Worm (Caenorhabditis elegans) whole organism, young adult: ENCODE measurements around the gene sdz-16.

ENCODE experiments used
- F10E7.11 ChIP-seq: sonication (generic microtip); optimal IDR thresholded peaks from 2 replicates; lab custom pipeline; 2017; ENCODE audit warnings: mild to moderate bottlenecking, missing genetic modification characterization, moderate library complexity, missing compliant biosample characterization
- F22D6.2 ChIP-seq: sonication (generic microtip); optimal IDR thresholded peaks from 2 replicates; lab custom pipeline; 2016; ENCODE audit warnings: mild to moderate bottlenecking, missing genetic modification characterization, missing compliant biosample characterization
- F23B12.7 ChIP-seq: sonication (generic microtip); optimal IDR thresholded peaks from 2 replicates; lab custom pipeline; 2017; ENCODE audit warnings: missing genetic modification characterization, mild to moderate bottlenecking, missing compliant biosample characterization, antibody characterized with exemption, moderate library complexity; ENCODE audit not compliant: insufficient read depth
- F37B4.10 ChIP-seq: fragments of 200-800 bp; sonication (Bioruptor generic); IDR thresholded peaks from 2 replicates; pipeline ENCODE4 v1.3.6; 2022; ENCODE audit warnings: missing genetic modification characterization, missing compliant biosample characterization
- aptf-2 ChIP-seq: fragments of 200-800 bp; sonication (Bioruptor generic); conservative IDR thresholded peaks from 2 replicates; pipeline ENCODE4 v1.3.6; 2022; ENCODE audit warnings: missing genetic modification reagents, missing genetic modification characterization, missing compliant biosample characterization
- attf-5 ChIP-seq: fragments of 200-800 bp; sonication (Bioruptor generic); optimal IDR thresholded peaks from 2 replicates; lab custom pipeline; 2018; ENCODE audit warnings: mild to moderate bottlenecking, missing genetic modification characterization, missing compliant biosample characterization
- cebp-1 ChIP-seq, 2 experiments: fragments of 200-800 bp in 1 of 2; sonication (Bioruptor generic) in 1 of 2; sonication (generic microtip) in 1 of 2; IDR thresholded peaks in 1 of 2; optimal IDR thresholded peaks in 1 of 2; 2 replicates each; pipeline versions ENCODE4 v1.3.6 to Lab custom; 2017 to 2022; ENCODE audit warnings: missing compliant biosample characterization in 2 of 2, missing genetic modification characterization in 2 of 2, mild to moderate bottlenecking in 1 of 2, missing genetic modification reagents in 1 of 2, moderate library complexity in 1 of 2
- efl-1 ChIP-seq: fragments of 150-350 bp; optimal IDR thresholded peaks from 2 replicates; lab custom pipeline; 2014; ENCODE audit warnings: missing biosample characterization, missing genetic modification reagents, missing genetic modification characterization
- egrh-3 ChIP-seq: fragments of 200-800 bp; sonication (Bioruptor generic); IDR thresholded peaks from 2 replicates; pipeline ENCODE4 v1.3.6; 2022; ENCODE audit warnings: missing genetic modification reagents, missing genetic modification characterization, missing compliant biosample characterization
- him-1 ChIP-seq: sonication (generic microtip); optimal IDR thresholded peaks from 2 replicates; lab custom pipeline; 2016; ENCODE audit warnings: missing genotype, missing genetic modification reagents, missing genetic modification characterization, missing compliant biosample characterization
- lin-26 ChIP-seq: fragments of 200-800 bp; sonication (Bioruptor generic); IDR thresholded peaks from 2 replicates; pipeline ENCODE4 v1.3.6; 2022; ENCODE audit warnings: missing genetic modification reagents, missing genetic modification characterization, missing compliant biosample characterization
- lin-35 ChIP-seq, 3 experiments: fragments of 150-350 bp in 2 of 3; sonication (generic microtip) in 1 of 3; optimal IDR thresholded peaks; 2 replicates each; lab custom pipeline; 2014 to 2018; ENCODE audit warnings: missing biosample characterization in 3 of 3, missing genetic modification characterization in 3 of 3, missing genetic modification reagents in 3 of 3
- lin-40 ChIP-seq: sonication (generic microtip); optimal IDR thresholded peaks from 2 replicates; lab custom pipeline; 2016; ENCODE audit warnings: missing genetic modification characterization, mild to moderate bottlenecking, missing compliant biosample characterization, missing genotype, missing genetic modification reagents
- madf-6 ChIP-seq: fragments of 200-800 bp; sonication (Bioruptor generic); IDR thresholded peaks from 2 replicates; pipeline ENCODE4 v1.3.6; 2022; ENCODE audit warnings: missing genetic modification reagents, missing genetic modification characterization, missing compliant biosample characterization
- nhr-120 ChIP-seq: fragments of 200-800 bp; sonication (Bioruptor generic); IDR thresholded peaks from 2 replicates; pipeline ENCODE4 v1.3.6; 2022; ENCODE audit warnings: missing genetic modification characterization, missing compliant biosample characterization
- nhr-80 ChIP-seq: sonication (generic microtip); optimal IDR thresholded peaks from 2 replicates; lab custom pipeline; 2016; ENCODE audit warnings: missing genetic modification characterization, missing compliant biosample characterization
- snpc-3.4 ChIP-seq: sonication (generic microtip); optimal IDR thresholded peaks from 2 replicates; lab custom pipeline; 2017; ENCODE audit warnings: missing genetic modification characterization, mild to moderate bottlenecking, missing compliant biosample characterization, antibody characterized with exemption, moderate library complexity, missing genotype, missing genetic modification reagents
- snpc-4 ChIP-seq, 5 experiments: fragments of 150-350 bp in 1 of 5; sonication (generic microtip) in 4 of 5; optimal IDR thresholded peaks; 2 replicates each; lab custom pipeline; 2014 to 2018; ENCODE audit warnings: missing genetic modification characterization in 5 of 5, missing biosample characterization in 3 of 5, antibody characterized with exemption in 2 of 5, mild to moderate bottlenecking in 2 of 5, missing compliant biosample characterization in 2 of 5, missing genotype in 2 of 5, moderate library complexity in 2 of 5, missing genetic modification reagents in 1 of 5
- somi-1 ChIP-seq: fragments of 200-800 bp; sonication (Bioruptor generic); optimal IDR thresholded peaks from 2 replicates; lab custom pipeline; 2018; ENCODE audit warnings: mild to moderate bottlenecking, missing genetic modification characterization, missing compliant biosample characterization
- sptf-2 ChIP-seq: fragments of 200-800 bp; sonication (Bioruptor generic); optimal IDR thresholded peaks from 2 replicates; lab custom pipeline; 2018; ENCODE audit warnings: mild to moderate bottlenecking, missing genetic modification characterization, missing compliant biosample characterization
- tbx-9 ChIP-seq: sonication (generic microtip); optimal IDR thresholded peaks from 2 replicates; lab custom pipeline; 2016; ENCODE audit warnings: borderline replicate concordance, missing genetic modification characterization, inconsistent platforms, missing compliant biosample characterization
- unc-62 ChIP-seq: fragments of 150-350 bp; optimal IDR thresholded peaks from 2 replicates; lab custom pipeline; 2014; ENCODE audit warnings: missing biosample characterization, missing genetic modification reagents, missing genetic modification characterization
- zfh-2 ChIP-seq: fragments of 200-800 bp; sonication (Bioruptor generic); conservative IDR thresholded peaks from 2 replicates; pipeline ENCODE4 v1.3.6; 2022; ENCODE audit warnings: missing genetic modification reagents, missing genetic modification characterization, missing compliant biosample characterization
- ztf-18 ChIP-seq: sonication (generic microtip); optimal IDR thresholded peaks from 2 replicates; lab custom pipeline; 2016; ENCODE audit warnings: missing genotype, mild to moderate bottlenecking, missing genetic modification characterization, missing compliant biosample characterization

Gene sdz-16

ce11 chrV:17327867-17328266 is at the start of gene sdz-16:
TSS of gene sdz-16 (minus strand) at chrV:17327967.
- TF ChIP-seq lin-40 (tag; lab: Kevin White, UChicago) = no peak
- no peak for TF ChIP-seq ztf-18 (tag; lab: Kevin White, UChicago)

ce11 chrV:17377140-17377539 is 49.4 kb upstream of the sdz-16 start, which contains the start of gene fbxb-7:
TSS of gene fbxb-7 (plus strand) at chrV:17377406.
- no peak for TF ChIP-seq nhr-120
- no peak for TF ChIP-seq unc-62
- TF ChIP-seq aptf-2 (GFP tag; lab: Robert Waterston, UW) = peak; percentile 77; the same call in 1 of the 2 replicates
- no peak for TF ChIP-seq F37B4.10 (GFP tag; lab: Robert Waterston, UW)
- TF ChIP-seq lin-35 (GFP tag; optimal IDR thresholded peaks at IDR 0.05; lab: Kevin White, UChicago) = no peak
- no peak for TF ChIP-seq tbx-9 (tag; lab: Kevin White, UChicago)
- TF ChIP-seq zfh-2 = peak; percentile 83
- no peak for TF ChIP-seq him-1 (tag; lab: Kevin White, UChicago)
- peak; percentile 98 for TF ChIP-seq egrh-3 (GFP tag; lab: Robert Waterston, UW)
- TF ChIP-seq F23B12.7 (tag; lab: Kevin White, UChicago) = no peak

- TF ChIP-seq F22D6.2 (tag; lab: Kevin White, UChicago) = no peak
- TF ChIP-seq snpc-4 (GFP tag; optimal IDR thresholded peaks at IDR 0.05; lab: Kevin White, UChicago) = no peak
- TF ChIP-seq snpc-4 (tag; optimal IDR thresholded peaks at IDR 0.05; lab: Kevin White, UChicago) = peak in 1 of 4 experiments; percentile 44
- no peak for TF ChIP-seq egrh-3 (GFP tag; lab: Robert Waterston, UW)
Observed at ce11 chrV:17376639-17377038, 48.9 kb upstream of the sdz-16 start, which contains the start of gene Y20C6A.1. TSS of gene Y20C6A.1 (minus strand) at chrV:17376745.

ce11 chrV:17352827-17353373 is 25.1 kb upstream of the sdz-16 start, which contains the start of the genes fbxa-134 and F47H4.2:
TSS of gene fbxa-134 (minus strand) at chrV:17352870.
TSS of gene F47H4.2 (plus strand) at chrV:17353323.
- peak; percentile 11 for TF ChIP-seq attf-5 (GFP tag; lab: Kevin White, UChicago)
- TF ChIP-seq nhr-80 = peak; percentile 69
- TF ChIP-seq snpc-4 (GFP tag; optimal IDR thresholded peaks at IDR 0.05; lab: Kevin White, UChicago) = no peak
- peak in 1 of 4 experiments; percentile 53 for TF ChIP-seq snpc-4 (tag; optimal IDR thresholded peaks at IDR 0.05; lab: Kevin White, UChicago)
- TF ChIP-seq snpc-3.4 (tag; lab: Kevin White, UChicago) = no peak
- no peak for TF ChIP-seq cebp-1 (GFP tag; IDR thresholded peaks at IDR 0.05; lab: Robert Waterston, UW)
- TF ChIP-seq cebp-1 (tag; optimal IDR thresholded peaks at IDR 0.05; lab: Kevin White, UChicago) = no peak

ce11 chrV:17350093-17350492 is 22.3 kb upstream of the sdz-16 start, which contains the start of gene lsy-27:
TSS of gene lsy-27 (minus strand) at chrV:17350193.
- peak; percentile 45; the same call in 1 of the 2 replicates for TF ChIP-seq madf-6 (GFP tag; lab: Robert Waterston, UW)
- peak; percentile 14 for TF ChIP-seq efl-1 (GFP tag; lab: Kevin White, UChicago)
- no peak for TF ChIP-seq lin-26

ce11 chrV:17347602-17348001 is 19.8 kb upstream of the sdz-16 start, which contains the start of gene skr-5:
TSS of gene skr-5 (plus strand) at chrV:17347902.
- TF ChIP-seq cebp-1 (GFP tag; IDR thresholded peaks at IDR 0.05; lab: Robert Waterston, UW) = peak; percentile 17; the same call in 1 of the 2 replicates
- TF ChIP-seq cebp-1 (tag; optimal IDR thresholded peaks at IDR 0.05; lab: Kevin White, UChicago) = no peak
- TF ChIP-seq F10E7.11 (tag; lab: Kevin White, UChicago) = no peak
- TF ChIP-seq somi-1 = no peak
- TF ChIP-seq unc-62 = no peak

- TF ChIP-seq sptf-2 (GFP tag; lab: Kevin White, UChicago) = no peak
- TF ChIP-seq nhr-80 = peak; percentile 24
Observed at ce11 chrV:17344876-17345275, 17.1 kb upstream of the sdz-16 start, which contains the start of the genes fbxa-188 and fbxa-189. TSS of gene fbxa-188 (minus strand) at chrV:17344926. TSS of gene fbxa-189 (plus strand) at chrV:17345214.
